Fruit fly (Drosophila melanogaster): ENCODE measurements around the gene Acp24A4.

Gene Acp24A4

DNA sequence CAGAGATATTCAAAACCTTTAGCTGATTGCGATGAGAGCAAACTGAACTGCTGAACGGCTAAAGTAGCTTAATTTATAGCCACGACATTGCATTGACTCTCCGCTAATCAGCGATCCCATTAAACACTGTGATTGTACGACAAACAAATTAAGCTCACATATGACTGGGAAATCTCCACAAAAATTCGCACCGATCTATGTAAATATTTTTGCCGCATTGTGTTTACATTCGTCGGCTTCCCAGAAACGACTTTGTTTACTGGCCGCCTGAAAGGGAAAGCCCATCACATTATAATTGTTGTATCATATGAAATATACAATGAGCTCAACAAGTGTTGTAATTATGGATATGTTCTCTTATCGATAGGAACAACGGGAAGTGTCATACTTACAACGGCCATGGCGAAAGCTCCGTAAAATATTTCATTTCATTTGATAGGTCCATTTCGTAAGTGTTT is 1.7 kb upstream of the Acp24A4 start, which contains the start of gene CG16713:
Gene CG16713, minus strand, starts transcription at position 51 of the 458 bp plus-strand sequence.
- no peak for TF ChIP-seq dmrt93B (GFP tag; optimal IDR thresholded peaks at IDR 0.05)
- no peak for TF ChIP-seq Abd-B (GFP tag; optimal IDR thresholded peaks at IDR 0.05)
- TF ChIP-seq Rel (GFP tag; optimal IDR thresholded peaks at IDR 0.05): no peak
- TF ChIP-seq Rel (tag; optimal IDR thresholded peaks at IDR 0.05): peak; percentile 96

dm6 chr2L:3694920-3695319 is 1.2 kb upstream of the Acp24A4 start, which contains the start of gene CG43165:
Gene CG43165 (minus strand): TSS chr2L:3695020.
- TF ChIP-seq woc (GFP tag; optimal IDR thresholded peaks at IDR 0.05) (no peak), ey (GFP tag; optimal IDR thresholded peaks at IDR 0.05) (no peak), CrebA (GFP tag; optimal IDR thresholded peaks at IDR 0.05; ENCODE audit: borderline replicate concordance) (no peak), h (GFP tag; optimal IDR thresholded peaks at IDR 0.05) (no peak), CG9705 (GFP tag; optimal IDR thresholded peaks at IDR 0.05) (no peak), N (GFP tag; optimal IDR thresholded peaks at IDR 0.05) (no peak), rgr (GFP tag; optimal IDR thresholded peaks at IDR 0.05) (no peak), sage (GFP tag; optimal IDR thresholded peaks at IDR 0.05) (no peak), Hr78 (GFP tag; optimal IDR thresholded peaks at IDR 0.05) (no peak), Hnf4 (GFP tag; optimal IDR thresholded peaks at IDR 0.05) (no peak), pan (optimal IDR thresholded peaks at IDR 0.05) (no peak), Sp1 (GFP tag; optimal IDR thresholded peaks at IDR 0.05) (no peak), dsf (GFP tag; optimal IDR thresholded peaks at IDR 0.05; ENCODE audit: borderline replicate concordance) (no peak), Vsx2 (GFP tag; optimal IDR thresholded peaks at IDR 0.05; ENCODE audit: partially characterized antibody) (no peak)

DNA sequence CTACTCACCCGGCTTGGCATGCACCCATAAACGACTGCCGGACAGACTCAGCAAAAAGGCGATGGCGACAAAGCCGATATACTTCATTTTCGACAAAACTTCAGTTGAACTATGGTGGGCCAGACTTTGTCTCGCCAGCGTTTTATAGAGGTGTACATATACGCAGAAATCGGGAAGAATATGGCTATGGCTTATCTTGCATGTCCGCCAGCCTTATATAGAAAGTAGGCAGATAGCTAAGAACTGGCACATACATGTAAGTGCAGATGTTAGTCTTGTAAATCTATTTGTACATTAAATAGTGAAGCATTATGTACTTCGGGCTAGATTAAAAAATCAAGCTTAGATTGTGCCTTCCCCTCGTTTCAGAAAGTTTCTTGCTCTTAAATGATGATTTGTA is 623 bp downstream of the Acp24A4 start, which contains the start of gene CG3513:
Gene CG3513, minus strand, starts transcription at position 101 of the 400 bp plus-strand sequence.
- TF ChIP-seq CrebA (GFP tag; optimal IDR thresholded peaks at IDR 0.05; ENCODE audit: borderline replicate concordance) (no peak), Hr78 (GFP tag; optimal IDR thresholded peaks at IDR 0.05) (no peak), sage (GFP tag; optimal IDR thresholded peaks at IDR 0.05) (no peak), pan (optimal IDR thresholded peaks at IDR 0.05) (no peak), Vsx2 (GFP tag; optimal IDR thresholded peaks at IDR 0.05; ENCODE audit: partially characterized antibody) (no peak), br (GFP tag; optimal IDR thresholded peaks at IDR 0.05) (no peak), rgr (GFP tag; optimal IDR thresholded peaks at IDR 0.05) (no peak), brk (GFP tag; optimal IDR thresholded peaks at IDR 0.05) (no peak), h (GFP tag; optimal IDR thresholded peaks at IDR 0.05) (no peak), jim (GFP tag; optimal IDR thresholded peaks at IDR 0.05) (no peak)

dm6 chr2L:3692466-3692865 is 1.2 kb downstream of the Acp24A4 start, which contains the start of gene CG16704:
Gene CG16704 (minus strand): TSS chr2L:3692587.
- TF ChIP-seq sv (GFP tag; optimal IDR thresholded peaks at IDR 0.05) (no peak), Rel (GFP tag; optimal IDR thresholded peaks at IDR 0.05) (no peak), Rel (tag; optimal IDR thresholded peaks at IDR 0.05) (peak; percentile 23), Myc (optimal IDR thresholded peaks at IDR 0.05) (no peak)

DNA sequence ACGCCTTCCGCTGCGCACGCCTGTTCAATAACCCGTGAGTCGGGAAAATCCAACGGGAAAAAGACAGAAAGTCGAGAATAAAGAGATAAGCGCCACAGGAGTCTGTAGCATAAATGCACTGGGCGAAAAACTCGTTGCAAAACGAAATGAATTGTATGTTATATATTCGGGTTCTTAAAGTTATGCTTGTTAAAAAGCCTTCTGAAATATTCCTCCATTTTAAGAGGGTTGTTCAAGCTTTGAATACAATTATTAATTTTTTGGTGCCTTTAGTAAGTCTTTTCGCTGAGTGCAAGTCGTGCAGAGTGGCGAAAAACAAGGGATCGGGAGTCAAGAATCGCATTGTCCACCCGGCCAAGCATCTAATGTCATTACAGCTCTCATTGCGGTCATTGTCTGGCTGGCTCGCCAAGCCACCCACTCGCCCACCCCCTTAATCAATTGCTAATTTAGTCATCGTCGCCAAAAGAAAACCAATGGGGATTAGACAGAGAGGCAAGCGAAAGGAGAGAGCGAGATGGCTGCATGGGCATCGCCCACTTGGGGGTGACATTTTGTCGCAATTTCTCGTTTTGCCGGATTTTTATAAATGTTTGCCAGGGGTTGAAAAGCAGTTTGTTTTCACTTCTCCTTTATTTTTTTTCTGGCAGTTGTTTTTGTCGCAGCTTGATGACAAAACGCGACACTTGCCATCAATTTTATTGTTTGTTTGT is 8.4 kb downstream of the Acp24A4 start:
- no peak for TF ChIP-seq Dif (GFP tag; optimal IDR thresholded peaks at IDR 0.05; ENCODE audit: partially characterized antibody)
- no peak for TF ChIP-seq Hr83 (GFP tag; optimal IDR thresholded peaks at IDR 0.05; ENCODE audit: poor library complexity, severe bottlenecking)
- TF ChIP-seq dsf (GFP tag; optimal IDR thresholded peaks at IDR 0.05; ENCODE audit: borderline replicate concordance): no peak
- TF ChIP-seq ey (GFP tag; optimal IDR thresholded peaks at IDR 0.05): no peak
- no peak for TF ChIP-seq N (GFP tag; optimal IDR thresholded peaks at IDR 0.05)
- TF ChIP-seq Rel (GFP tag; optimal IDR thresholded peaks at IDR 0.05): no peak
- TF ChIP-seq Rel (tag; optimal IDR thresholded peaks at IDR 0.05): no peak

DNA sequence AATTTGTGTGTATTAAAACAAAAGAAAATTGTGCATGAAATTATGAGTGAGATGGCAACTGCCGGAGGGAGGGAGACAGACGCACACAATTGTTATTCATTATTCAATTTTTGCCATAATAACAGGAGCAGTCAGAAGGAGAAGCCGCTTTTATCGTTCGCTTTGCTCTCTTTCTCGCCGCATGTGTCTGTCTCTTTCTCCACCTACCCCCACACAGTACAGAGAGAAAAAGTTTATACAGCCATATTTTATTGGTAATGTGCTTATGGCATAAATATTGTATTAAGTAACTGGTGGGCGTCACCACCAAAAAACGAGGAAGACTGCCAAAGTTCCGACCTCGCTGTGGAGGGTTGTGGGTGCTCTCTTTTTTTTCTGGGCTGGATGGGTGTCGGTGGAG is 11.2 kb downstream of the Acp24A4 start:
- TF ChIP-seq foxo (GFP tag; optimal IDR thresholded peaks at IDR 0.05): no peak
- TF ChIP-seq h (GFP tag; optimal IDR thresholded peaks at IDR 0.05): no peak
- TF ChIP-seq pan (optimal IDR thresholded peaks at IDR 0.05): no peak
- TF ChIP-seq Dfd (GFP tag; optimal IDR thresholded peaks at IDR 0.05): no peak
- TF ChIP-seq CG32264 (GFP tag; optimal IDR thresholded peaks at IDR 0.05): no peak
- no peak for TF ChIP-seq psq (GFP tag; optimal IDR thresholded peaks at IDR 0.05)
- TF ChIP-seq Hr83 (GFP tag; optimal IDR thresholded peaks at IDR 0.05; ENCODE audit: poor library complexity, severe bottlenecking): no peak
- no peak for TF ChIP-seq GATAd (GFP tag; optimal IDR thresholded peaks at IDR 0.05)
- no peak for TF ChIP-seq Myc (optimal IDR thresholded peaks at IDR 0.05)
- no peak for TF ChIP-seq ey (GFP tag; optimal IDR thresholded peaks at IDR 0.05)
- TF ChIP-seq tai (GFP tag; optimal IDR thresholded peaks at IDR 0.05): no peak
- TF ChIP-seq Hr78 (GFP tag; optimal IDR thresholded peaks at IDR 0.05): no peak
- TF ChIP-seq dsf (GFP tag; optimal IDR thresholded peaks at IDR 0.05; ENCODE audit: borderline replicate concordance): no peak
- TF ChIP-seq woc (GFP tag; optimal IDR thresholded peaks at IDR 0.05): no peak
- no peak for TF ChIP-seq dmrt93B (GFP tag; optimal IDR thresholded peaks at IDR 0.05)
- no peak for TF ChIP-seq Abd-B (GFP tag; optimal IDR thresholded peaks at IDR 0.05)
- no peak for TF ChIP-seq sv (GFP tag; optimal IDR thresholded peaks at IDR 0.05)
- no peak for TF ChIP-seq OdsH (GFP tag; optimal IDR thresholded peaks at IDR 0.05)
- no peak for TF ChIP-seq Rel (GFP tag; optimal IDR thresholded peaks at IDR 0.05)
- no peak for TF ChIP-seq Rel (tag; optimal IDR thresholded peaks at IDR 0.05)
- TF ChIP-seq sage (GFP tag; optimal IDR thresholded peaks at IDR 0.05): no peak
